ENCODE assay signal across 4 worm cellular contexts in the genomic region with DNA sequence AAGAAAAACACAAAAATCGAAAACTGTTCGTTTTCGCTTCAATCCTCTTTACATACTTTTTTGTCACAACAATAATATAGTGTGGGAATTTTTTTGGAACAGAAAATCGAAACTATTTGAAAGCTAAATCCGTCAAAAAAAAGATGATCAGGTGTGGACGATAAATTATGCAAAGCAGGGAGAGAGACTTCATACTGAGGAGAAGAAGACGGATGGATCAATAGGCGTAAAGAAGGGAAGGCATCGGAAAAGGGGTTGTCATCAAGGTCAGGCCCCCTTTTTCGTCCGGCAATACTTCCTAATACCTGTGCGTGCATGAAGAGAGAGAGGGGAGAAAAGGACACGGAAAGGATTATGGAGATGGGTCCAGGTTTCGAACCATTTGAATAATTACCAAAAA.
TF ChIP-seq lines count a peak whose summit lies in the region.

No protein-coding gene starts in this region.

TF ChIP-seq in whole organism, L1 larva, 84 proteins besides CTCF, POLR2A, EP300 and RAD21:
- TF ChIP-seq blmp-1 (tag; optimal IDR thresholded peaks at IDR 0.05; lab: Kevin White, UChicago) (peak; percentile 52), snu-23 (GFP tag; optimal IDR thresholded peaks at IDR 0.05; lab: Kevin White, UChicago) (peak; percentile 14), mep-1 (tag; optimal IDR thresholded peaks at IDR 0.05; lab: Kevin White, UChicago) (peak; percentile 55), xbp-1 (tag; optimal IDR thresholded peaks at IDR 0.05; lab: Kevin White, UChicago) (no peak), irx-1 (tag; optimal IDR thresholded peaks at IDR 0.05; lab: Kevin White, UChicago) (no peak), nhr-47 (tag; optimal IDR thresholded peaks at IDR 0.05; lab: Kevin White, UChicago) (no peak), lin-14 (GFP tag; optimal IDR thresholded peaks at IDR 0.05; lab: Kevin White, UChicago) (peak; percentile 33)

TF ChIP-seq in whole organism, L2 larva, 48 proteins besides CTCF, POLR2A, EP300 and RAD21:
- TF ChIP-seq mab-5 (tag; optimal IDR thresholded peaks at IDR 0.05; lab: Kevin White, UChicago) (no peak), nhr-129 (tag; optimal IDR thresholded peaks at IDR 0.05; lab: Kevin White, UChicago) (peak; percentile 7)

TF ChIP-seq in whole organism, L3 larva, 47 proteins besides CTCF, POLR2A, EP300 and RAD21:
- peak; percentile 55 for TF ChIP-seq nhr-25 (tag; optimal IDR thresholded peaks at IDR 0.05; lab: Kevin White, UChicago)
- no peak for TF ChIP-seq nhr-77 (tag; optimal IDR thresholded peaks at IDR 0.05; lab: Kevin White, UChicago)

TF ChIP-seq in whole organism, mixed stage, embryonic, 35 proteins besides CTCF, POLR2A, EP300 and RAD21:
- TF ChIP-seq elt-3 (tag; optimal IDR thresholded peaks at IDR 0.05; lab: Kevin White, UChicago) (no peak), nhr-2 (tag; optimal IDR thresholded peaks at IDR 0.05; lab: Kevin White, UChicago) (peak; percentile 41)
TF ChIP-seq in whole organism, mixed stage, embryonic: peak in this region for 1.
